Fruit fly (Drosophila melanogaster): ENCODE data around the gene CG15043.

- no peak for TF ChIP-seq Hr4 (GFP tag; optimal IDR thresholded peaks at IDR 0.05)
- TF ChIP-seq CG8319 (GFP tag; optimal IDR thresholded peaks at IDR 0.05) = no peak
- no peak for TF ChIP-seq Gug (GFP tag; IDR thresholded peaks at IDR 0.05)
- TF ChIP-seq CG6854 (GFP tag; optimal IDR thresholded peaks at IDR 0.05) = no peak
- TF ChIP-seq Sox14 (GFP tag; optimal IDR thresholded peaks at IDR 0.05) = no peak
- no peak for TF ChIP-seq OdsH (GFP tag; optimal IDR thresholded peaks at IDR 0.05)
- TF ChIP-seq Eip75B (GFP tag; optimal IDR thresholded peaks at IDR 0.05) = no peak
Measured at dm6 chrX:18509430-18509829, 15.5 kb upstream of the CG15043 start.
